Fruit fly (Drosophila melanogaster): Measurements from ENCODE around the gene Flad1.

dm6 chrX:12898569-12898968, 4.7 kb downstream of the Flad1 start, which contains the start of gene CG32650:
- no peak for TF ChIP-seq CG14711 (tag; optimal IDR thresholded peaks at IDR 0.05)
- no peak for TF ChIP-seq toe (GFP tag; optimal IDR thresholded peaks at IDR 0.05)
- no peak for TF ChIP-seq tj (GFP tag; optimal IDR thresholded peaks at IDR 0.05)
